Fruit fly (Drosophila melanogaster): Measurements from ENCODE around the gene CG13937.

CG13937 gene

DNA sequence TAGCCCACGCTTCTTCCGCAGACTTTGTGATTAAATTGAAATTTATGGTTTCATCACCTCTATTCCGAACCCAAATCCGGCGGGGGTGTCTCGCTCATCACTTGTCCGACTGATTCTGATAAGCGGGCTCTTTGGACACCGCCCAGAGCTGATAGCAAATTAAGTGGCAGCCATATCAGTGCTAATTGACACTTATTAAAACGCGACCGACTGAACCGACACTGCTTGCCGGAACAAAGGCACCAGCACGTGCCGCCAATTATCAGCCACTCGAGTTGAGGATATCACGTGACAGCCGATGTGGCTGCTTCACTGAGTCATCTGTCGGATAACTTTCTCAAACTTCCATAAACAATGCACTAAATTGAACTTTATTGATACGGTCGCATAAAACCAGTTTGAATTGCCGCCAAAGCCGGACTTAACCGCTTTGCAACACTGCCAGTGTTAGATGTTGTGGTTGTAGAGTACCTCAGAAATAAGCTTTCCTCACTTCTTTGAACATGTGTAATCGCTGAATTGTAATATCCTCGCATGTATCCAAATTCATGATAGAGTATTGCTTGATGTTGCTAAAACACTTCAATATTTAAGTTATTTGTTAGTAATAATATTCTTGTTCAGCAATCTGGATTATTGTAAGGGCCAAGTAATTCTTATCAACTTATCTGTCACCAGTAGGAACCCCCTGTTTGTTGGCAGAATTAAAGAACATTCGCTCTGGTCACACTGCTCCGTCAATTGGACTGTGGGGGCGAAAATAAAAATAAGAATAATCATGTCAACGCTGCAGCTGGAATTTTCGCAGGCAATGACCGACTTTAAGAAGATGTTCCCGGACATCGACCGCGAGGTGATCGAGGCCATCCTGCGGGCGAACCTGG lies 26.1 kb downstream of the CG13937 start, which contains the start of gene CG12024 (continued):
- TF ChIP-seq da (GFP tag; optimal IDR thresholded peaks at IDR 0.05) (no peak), cas (GFP tag; IDR thresholded peaks at IDR 0.05) (peak; percentile 25; the same call in 1 of the 2 replicates), gsb (GFP tag; IDR thresholded peaks at IDR 0.05) (no peak), CG14860 (GFP tag; IDR thresholded peaks at IDR 0.05; ENCODE audit: partially characterized antibody) (no peak), oc (tag; optimal IDR thresholded peaks at IDR 0.05) (no peak), CG30431 (GFP tag; optimal IDR thresholded peaks at IDR 0.05) (peak; percentile 52), CG12104 (GFP tag; optimal IDR thresholded peaks at IDR 0.05) (peak; percentile 53), CG12769 (tag; optimal IDR thresholded peaks at IDR 0.05) (peak; percentile 87), CG7271 (tag; optimal IDR thresholded peaks at IDR 0.05) (no peak), en (GFP tag; optimal IDR thresholded peaks at IDR 0.05) (peak; percentile 26), CG3726 (GFP tag; IDR thresholded peaks at IDR 0.05) (no peak), nmo (GFP tag; optimal IDR thresholded peaks at IDR 0.05) (peak; percentile 88), hb (GFP tag; IDR thresholded peaks at IDR 0.05; ENCODE audit: partially characterized antibody) (no peak), Sry-δ (GFP tag; optimal IDR thresholded peaks at IDR 0.05) (peak; percentile 71), br (optimal IDR thresholded peaks at IDR 0.05) (no peak), CG13775 (GFP tag; optimal IDR thresholded peaks at IDR 0.05) (peak; percentile 74), Lhr (GFP tag; optimal IDR thresholded peaks at IDR 0.05) (peak; percentile 80), Eip74EF (GFP tag; optimal IDR thresholded peaks at IDR 0.05) (no peak), ro (GFP tag; IDR thresholded peaks at IDR 0.05) (no peak), HLH54F (GFP tag; optimal IDR thresholded peaks at IDR 0.05) (peak; percentile 89), sisA (GFP tag; IDR thresholded peaks at IDR 0.05) (peak; percentile 63), Aef1 (GFP tag; IDR thresholded peaks at IDR 0.05) (peak; percentile 82), Hmr (GFP tag; optimal IDR thresholded peaks at IDR 0.05) (peak; percentile 58), CG7987 (GFP tag; optimal IDR thresholded peaks at IDR 0.05) (no peak), Bgb (GFP tag; IDR thresholded peaks at IDR 0.05; ENCODE audit: partially characterized antibody) (no peak), pnt (GFP tag; optimal IDR thresholded peaks at IDR 0.05) (peak; percentile 66), sens-2 (GFP tag; IDR thresholded peaks at IDR 0.05) (no peak), Ptx1 (GFP tag; IDR thresholded peaks at IDR 0.05) (peak; percentile 68), tap (tag; optimal IDR thresholded peaks at IDR 0.05) (peak; percentile 40), shn (GFP tag; optimal IDR thresholded peaks at IDR 0.05) (peak; percentile 78), CG10462 (GFP tag; optimal IDR thresholded peaks at IDR 0.05) (peak; percentile 10), CG11696 (GFP tag; IDR thresholded peaks at IDR 0.05) (no peak), ash1 (GFP tag; optimal IDR thresholded peaks at IDR 0.05) (no peak), CG12071 (GFP tag; optimal IDR thresholded peaks at IDR 0.05) (peak; percentile 14), zfh1 (GFP tag; IDR thresholded peaks at IDR 0.05) (peak; percentile 39; the same call in 1 of the 3 replicates), Hand (GFP tag; optimal IDR thresholded peaks at IDR 0.05) (no peak), Trl (optimal IDR thresholded peaks at IDR 0.05) (peak in 1 of 2 experiments; percentile 11), Trl (GFP tag; optimal IDR thresholded peaks at IDR 0.05) (peak; percentile 76), CG2712 (tag; optimal IDR thresholded peaks at IDR 0.05) (peak; percentile 73), Oli (tag; optimal IDR thresholded peaks at IDR 0.05) (peak; percentile 68), CG3847 (GFP tag; IDR thresholded peaks at IDR 0.05) (peak; percentile 90), CG34422 (GFP tag; IDR thresholded peaks at IDR 0.05) (peak; percentile 64; the same call in 2 of the 3 replicates), CG6254 (GFP tag; optimal IDR thresholded peaks at IDR 0.05) (peak; percentile 97), crc (GFP tag; optimal IDR thresholded peaks at IDR 0.05) (peak; percentile 25), CG31224 (GFP tag; IDR thresholded peaks at IDR 0.05) (peak; percentile 62), CG14965 (GFP tag; optimal IDR thresholded peaks at IDR 0.05; ENCODE audit: borderline replicate concordance) (no peak), eyg (GFP tag; optimal IDR thresholded peaks at IDR 0.05) (no peak), cwo (GFP tag; optimal IDR thresholded peaks at IDR 0.05) (peak; percentile 96), kni (GFP tag; optimal IDR thresholded peaks at IDR 0.05) (no peak)

All from whole organism, embryonic.